Fruit fly (Drosophila melanogaster) whole organism, wandering third instar larva: Measurements from ENCODE around the gene CG5860.

Experiments
- Hnf4 ChIP-seq: fragments of 200-800 bp; sonication (Bioruptor generic); optimal IDR thresholded peaks from 2 replicates; lab custom pipeline; 2016; ENCODE audit warnings: missing biosample characterization, mild to moderate bottlenecking, missing genetic modification characterization
- Hr78 ChIP-seq: fragments of >200 bp; optimal IDR thresholded peaks from 2 replicates; lab custom pipeline; 2017; ENCODE audit warnings: missing biosample characterization, missing genetic modification characterization
- OdsH ChIP-seq: fragments of 200-800 bp; sonication (Bioruptor generic); optimal IDR thresholded peaks from 2 replicates; lab custom pipeline; 2016; ENCODE audit warnings: missing biosample characterization, mild to moderate bottlenecking, missing genetic modification characterization
- ey ChIP-seq: fragments of 200-800 bp; sonication (Bioruptor generic); optimal IDR thresholded peaks from 2 replicates; lab custom pipeline; 2016; ENCODE audit warnings: missing biosample characterization, missing genetic modification characterization
- fru ChIP-seq: fragments of 200-800 bp; sonication (Bioruptor generic); optimal IDR thresholded peaks from 3 replicates; lab custom pipeline; 2016; ENCODE audit warnings: missing biosample characterization, mild to moderate bottlenecking, missing genetic modification characterization
- h ChIP-seq: fragments of 200-800 bp; sonication (Bioruptor generic); optimal IDR thresholded peaks from 3 replicates; lab custom pipeline; 2016; ENCODE audit warnings: missing biosample characterization, mild to moderate bottlenecking, missing genetic modification characterization
- tai ChIP-seq: sonication (Bioruptor generic); optimal IDR thresholded peaks from 2 replicates; lab custom pipeline; 2016; ENCODE audit warnings: missing biosample characterization, missing genetic modification characterization
- usp ChIP-seq: fragments of >200 bp; optimal IDR thresholded peaks from 2 replicates; lab custom pipeline; 2017; ENCODE audit warnings: missing biosample characterization, missing genetic modification characterization
- woc ChIP-seq: sonication (Bioruptor generic); optimal IDR thresholded peaks from 2 replicates; lab custom pipeline; 2016; ENCODE audit warnings: missing biosample characterization, mild to moderate bottlenecking, missing genetic modification characterization

DNA sequence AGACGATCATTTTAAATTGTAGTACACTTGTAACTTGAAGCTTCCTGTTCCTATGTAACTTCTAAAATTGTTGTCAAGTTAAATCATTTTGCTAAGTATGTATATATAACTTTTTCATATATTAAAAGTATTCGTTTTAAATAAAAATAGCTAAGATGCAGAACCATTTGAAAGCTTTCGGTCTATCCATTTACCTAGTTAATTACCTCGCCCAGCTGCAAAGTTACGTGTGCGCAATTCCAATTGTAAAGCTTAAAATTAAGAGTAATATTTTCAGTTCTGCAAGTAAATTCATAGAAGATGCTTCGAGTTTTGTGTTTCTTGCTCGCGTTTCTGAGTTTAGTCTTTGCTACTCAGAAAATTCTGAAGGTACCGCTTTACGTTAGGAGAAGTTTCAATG lies at the start of gene CG5860:
- no peak for TF ChIP-seq Hnf4
- no peak for TF ChIP-seq fru
- no peak for TF ChIP-seq tai (GFP tag; lab: Kevin White, UChicago)
- no peak for TF ChIP-seq h (GFP tag; lab: Kevin White, UChicago)
- TF ChIP-seq usp (GFP tag; lab: Kevin White, UChicago): no peak
- no peak for TF ChIP-seq Hr78 (GFP tag; lab: Kevin White, UChicago)
- TF ChIP-seq ey: no peak
- TF ChIP-seq OdsH (GFP tag; lab: Kevin White, UChicago): no peak
- TF ChIP-seq woc: no peak
